Worm (Caenorhabditis elegans): ENCODE data around the gene nhr-43.

- TF ChIP-seq ama-1 (optimal IDR thresholded peaks at IDR 0.05) (no peak), ceh-36 (tag; optimal IDR thresholded peaks at IDR 0.05) (no peak), tra-4 (tag; optimal IDR thresholded peaks at IDR 0.05) (no peak)
Observed at ce11 chrIV:11855424-11855823, 44.0 kb upstream of the nhr-43 start.

All from whole organism, early embryonic.